4 fruit fly cellular contexts compared by ENCODE assay signal in the genomic region with DNA sequence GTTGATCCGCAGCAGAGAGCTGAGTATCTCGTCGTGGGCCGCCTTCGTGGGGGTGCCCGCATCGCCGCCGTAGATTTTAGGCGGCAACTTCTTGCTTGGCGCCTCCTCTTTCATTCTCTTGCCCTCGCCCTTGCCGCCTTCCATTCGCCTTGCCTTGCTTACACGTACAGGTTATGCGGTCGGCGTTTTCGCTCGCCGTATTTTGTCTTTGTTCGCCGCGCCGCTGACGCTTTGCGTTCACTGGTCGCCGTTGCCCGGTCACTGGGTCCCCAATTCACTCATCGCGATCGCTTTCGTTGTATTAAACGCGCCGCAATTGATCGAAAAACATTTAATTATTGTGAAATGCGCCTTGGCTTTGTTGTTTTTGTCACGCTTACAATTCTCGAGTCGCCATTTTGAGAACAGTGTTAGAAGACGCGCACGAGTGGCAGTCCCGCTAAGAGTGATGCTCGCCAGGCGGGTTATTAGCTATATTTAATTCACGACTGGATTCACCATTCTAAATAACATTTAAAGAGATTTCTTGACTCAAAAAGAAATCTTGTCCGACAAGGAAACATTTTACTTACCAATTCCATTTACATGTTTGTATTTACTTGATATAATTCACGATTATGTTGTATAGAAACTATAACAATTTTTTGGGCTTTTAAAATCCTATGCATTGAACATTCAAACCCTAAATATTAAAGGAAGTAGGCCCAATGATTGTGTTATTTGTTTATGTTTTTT.
TF ChIP-seq lines count a peak whose summit lies in the region.

A gene (minus strand): TSS at position 396 of the 735 bp plus-strand sequence.

- no peak for TF ChIP-seq CTCF in whole organism, embryonic (GFP tag; optimal IDR thresholded peaks at IDR 0.05; lab: Kevin White, UChicago)

TF ChIP-seq in whole organism, adult, 20 proteins besides CTCF, POLR2A, EP300 and RAD21:
- peak; percentile 13 for TF ChIP-seq CG5204 (GFP tag; optimal IDR thresholded peaks at IDR 0.05; lab: Kevin White, UChicago)
- TF ChIP-seq CG33017 (tag; optimal IDR thresholded peaks at IDR 0.05; lab: Kevin White, UChicago) = no peak
- no peak for TF ChIP-seq kay (GFP tag; lab: Kevin White, UChicago; ENCODE audit: borderline replicate concordance)
- TF ChIP-seq ovo (GFP tag; optimal IDR thresholded peaks at IDR 0.05; lab: Kevin White, UChicago) = peak; percentile 31
- no peak for TF ChIP-seq Crg-1 (GFP tag; optimal IDR thresholded peaks at IDR 0.05; lab: Kevin White, UChicago)
- TF ChIP-seq CG14711 (tag; optimal IDR thresholded peaks at IDR 0.05; lab: Kevin White, UChicago) = no peak
- TF ChIP-seq tj (GFP tag; optimal IDR thresholded peaks at IDR 0.05; lab: Kevin White, UChicago) = no peak
- no peak for TF ChIP-seq CG12768 (GFP tag; optimal IDR thresholded peaks at IDR 0.05; lab: Kevin White, UChicago)
- peak; percentile 36 for TF ChIP-seq bab1 (GFP tag; optimal IDR thresholded peaks at IDR 0.05; lab: Kevin White, UChicago)
- no peak for TF ChIP-seq Clk (GFP tag; optimal IDR thresholded peaks at IDR 0.05; lab: Kevin White, UChicago)
- TF ChIP-seq Mnt (GFP tag; optimal IDR thresholded peaks at IDR 0.05; lab: Kevin White, UChicago) = peak; percentile 27
- no peak for TF ChIP-seq CG11617 (GFP tag; optimal IDR thresholded peaks at IDR 0.05; lab: Kevin White, UChicago)
- peak; percentile 15 for TF ChIP-seq CG1620 (GFP tag; optimal IDR thresholded peaks at IDR 0.05; lab: Kevin White, UChicago)
- peak; percentile 31 for TF ChIP-seq Hr96 (GFP tag; optimal IDR thresholded peaks at IDR 0.05; lab: Kevin White, UChicago)
- no peak for TF ChIP-seq CG7045 (GFP tag; optimal IDR thresholded peaks at IDR 0.05; lab: Kevin White, UChicago)
- peak; percentile 25 for TF ChIP-seq pad (GFP tag; optimal IDR thresholded peaks at IDR 0.05; lab: Kevin White, UChicago)
- peak; percentile 32 for TF ChIP-seq CG7101 (tag; optimal IDR thresholded peaks at IDR 0.05; lab: Kevin White, UChicago)
- TF ChIP-seq toe (GFP tag; optimal IDR thresholded peaks at IDR 0.05; lab: Kevin White, UChicago) = no peak
- no peak for TF ChIP-seq cic (GFP tag; optimal IDR thresholded peaks at IDR 0.05; lab: Kevin White, UChicago)
- TF ChIP-seq cnc (optimal IDR thresholded peaks at IDR 0.05; lab: Kevin White, UChicago) = no peak

TF ChIP-seq in whole organism, embryonic, 481 proteins besides CTCF, POLR2A, EP300 and RAD21 (continues in another document):
- TF ChIP-seq Ets97D (GFP tag; optimal IDR thresholded peaks at IDR 0.05; lab: Kevin White, UChicago) = peak; percentile 30
- TF ChIP-seq CG14050 (GFP tag; IDR thresholded peaks at IDR 0.05; lab: Robert Waterston, UW) = no peak
- TF ChIP-seq CG9215 (GFP tag; IDR thresholded peaks at IDR 0.05; lab: Robert Waterston, UW) = no peak
- no peak for TF ChIP-seq CG11247 (GFP tag; IDR thresholded peaks at IDR 0.05; lab: Robert Waterston, UW)
- TF ChIP-seq gsb-n (tag; optimal IDR thresholded peaks at IDR 0.05; lab: Kevin White, UChicago) = peak; percentile 63
- no peak for TF ChIP-seq z (GFP tag; IDR thresholded peaks at IDR 0.05; lab: Robert Waterston, UW)
- peak; percentile 65 for TF ChIP-seq Aef1 (GFP tag; IDR thresholded peaks at IDR 0.05; lab: Robert Waterston, UW)
- TF ChIP-seq CG2129 (GFP tag; IDR thresholded peaks at IDR 0.05; lab: Robert Waterston, UW; ENCODE audit: partially characterized antibody) = no peak
- no peak for TF ChIP-seq slp2 (GFP tag; optimal IDR thresholded peaks at IDR 0.05; lab: Kevin White, UChicago)
- peak; percentile 17 for TF ChIP-seq BEAF-32 (GFP tag; optimal IDR thresholded peaks at IDR 0.05; lab: Kevin White, UChicago)
- no peak for TF ChIP-seq NK7.1 (GFP tag; optimal IDR thresholded peaks at IDR 0.05; lab: Kevin White, UChicago)
- TF ChIP-seq prd (optimal IDR thresholded peaks at IDR 0.05; lab: Kevin White, UChicago) = peak in 1 of 2 experiments; percentile 29
- no peak for TF ChIP-seq prd (GFP tag; IDR thresholded peaks at IDR 0.05; lab: Robert Waterston, UW)
- TF ChIP-seq CG15514 (GFP tag; optimal IDR thresholded peaks at IDR 0.05; lab: Kevin White, UChicago) = peak; percentile 92
- peak; percentile 47 for TF ChIP-seq pzg (GFP tag; optimal IDR thresholded peaks at IDR 0.05; lab: Kevin White, UChicago)
- peak; percentile 73 for TF ChIP-seq ftz-f1 (GFP tag; optimal IDR thresholded peaks at IDR 0.05; lab: Kevin White, UChicago)
- TF ChIP-seq fd3F (GFP tag; optimal IDR thresholded peaks at IDR 0.05; lab: Kevin White, UChicago) = no peak
- no peak for TF ChIP-seq Elba2 (GFP tag; optimal IDR thresholded peaks at IDR 0.05; lab: Kevin White, UChicago)
- peak; percentile 41 for TF ChIP-seq CG1603 (tag; optimal IDR thresholded peaks at IDR 0.05; lab: Kevin White, UChicago)
- 0 out of 3 replicates have a peak, but pooled peaks have one; percentile 28 for TF ChIP-seq CG16813 (GFP tag; IDR thresholded peaks at IDR 0.05; lab: Robert Waterston, UW; ENCODE audit: partially characterized antibody)
- no peak for TF ChIP-seq twi (tag; optimal IDR thresholded peaks at IDR 0.05; lab: Kevin White, UChicago)

TF ChIP-seq in whole organism, prepupa, 60 proteins besides CTCF, POLR2A, EP300 and RAD21:
- TF ChIP-seq eg (GFP tag; IDR thresholded peaks at IDR 0.05; lab: Robert Waterston, UW) = no peak
- TF ChIP-seq CG31627 (GFP tag; optimal IDR thresholded peaks at IDR 0.05; lab: Kevin White, UChicago) = peak; percentile 13
- no peak for TF ChIP-seq Ets96B (tag; optimal IDR thresholded peaks at IDR 0.05; lab: Kevin White, UChicago)
- no peak for TF ChIP-seq CG10631 (GFP tag; optimal IDR thresholded peaks at IDR 0.05; lab: Kevin White, UChicago)
- peak; percentile 21 for TF ChIP-seq lz (GFP tag; optimal IDR thresholded peaks at IDR 0.05; lab: Kevin White, UChicago)
- no peak for TF ChIP-seq CG32006 (GFP tag; optimal IDR thresholded peaks at IDR 0.05; lab: Kevin White, UChicago)
- TF ChIP-seq CG7368 (GFP tag; optimal IDR thresholded peaks at IDR 0.05; lab: Kevin White, UChicago) = no peak
- TF ChIP-seq acj6 (GFP tag; optimal IDR thresholded peaks at IDR 0.05; lab: Kevin White, UChicago) = no peak
- no peak for TF ChIP-seq CG9139 (GFP tag; optimal IDR thresholded peaks at IDR 0.05; lab: Kevin White, UChicago)
- no peak for TF ChIP-seq Hr38 (GFP tag; optimal IDR thresholded peaks at IDR 0.05; lab: Kevin White, UChicago)
- no peak for TF ChIP-seq CG16779 (tag; optimal IDR thresholded peaks at IDR 0.05; lab: Kevin White, UChicago)
- no peak for TF ChIP-seq Lpt (GFP tag; optimal IDR thresholded peaks at IDR 0.05; lab: Kevin White, UChicago)
- TF ChIP-seq Sox14 (GFP tag; optimal IDR thresholded peaks at IDR 0.05; lab: Kevin White, UChicago) = peak; percentile 66
- no peak for TF ChIP-seq vri (GFP tag; optimal IDR thresholded peaks at IDR 0.05; lab: Kevin White, UChicago)
- TF ChIP-seq topi (GFP tag; optimal IDR thresholded peaks at IDR 0.05; lab: Kevin White, UChicago) = peak; percentile 1
- no peak for TF ChIP-seq dac (GFP tag; optimal IDR thresholded peaks at IDR 0.05; lab: Kevin White, UChicago)
- TF ChIP-seq salr (GFP tag; optimal IDR thresholded peaks at IDR 0.05; lab: Kevin White, UChicago) = no peak
- TF ChIP-seq Met (GFP tag; optimal IDR thresholded peaks at IDR 0.05; lab: Kevin White, UChicago) = no peak
- no peak for TF ChIP-seq CG34406 (GFP tag; optimal IDR thresholded peaks at IDR 0.05; lab: Kevin White, UChicago)

TF ChIP-seq in whole organism, wandering third instar larva, 38 proteins besides CTCF, POLR2A, EP300 and RAD21:
- TF ChIP-seq dl (GFP tag; optimal IDR thresholded peaks at IDR 0.05; lab: Kevin White, UChicago; ENCODE audit: insufficient read depth in 1 of 2, partially characterized antibody in 2 of 2) (no peak), HLH106 (tag; optimal IDR thresholded peaks at IDR 0.05; lab: Kevin White, UChicago) (peak; percentile 6), OdsH (GFP tag; optimal IDR thresholded peaks at IDR 0.05; lab: Kevin White, UChicago) (no peak), psq (GFP tag; optimal IDR thresholded peaks at IDR 0.05; lab: Kevin White, UChicago) (no peak), woc (GFP tag; optimal IDR thresholded peaks at IDR 0.05; lab: Kevin White, UChicago) (peak; percentile 43), tai (GFP tag; optimal IDR thresholded peaks at IDR 0.05; lab: Kevin White, UChicago) (no peak), Abd-B (GFP tag; optimal IDR thresholded peaks at IDR 0.05; lab: Kevin White, UChicago) (no peak), Myc (optimal IDR thresholded peaks at IDR 0.05; lab: Kevin White, UChicago) (peak; percentile 95)
TF ChIP-seq in whole organism, wandering third instar larva: peak in this region for 3.
